Fruit fly (Drosophila melanogaster) ovary, adult (tissue): ENCODE measurements around the gene Gabat.

Experiments used
- CG17801 ChIP-seq: fragments of 200-800 bp; optimal IDR thresholded peaks from 2 replicates; lab custom pipeline; 2019; ENCODE audit warnings: missing biosample characterization, mild to moderate bottlenecking, missing genetic modification characterization, moderate library complexity; ENCODE audit not compliant: partially characterized antibody

Gabat gene

DNA sequence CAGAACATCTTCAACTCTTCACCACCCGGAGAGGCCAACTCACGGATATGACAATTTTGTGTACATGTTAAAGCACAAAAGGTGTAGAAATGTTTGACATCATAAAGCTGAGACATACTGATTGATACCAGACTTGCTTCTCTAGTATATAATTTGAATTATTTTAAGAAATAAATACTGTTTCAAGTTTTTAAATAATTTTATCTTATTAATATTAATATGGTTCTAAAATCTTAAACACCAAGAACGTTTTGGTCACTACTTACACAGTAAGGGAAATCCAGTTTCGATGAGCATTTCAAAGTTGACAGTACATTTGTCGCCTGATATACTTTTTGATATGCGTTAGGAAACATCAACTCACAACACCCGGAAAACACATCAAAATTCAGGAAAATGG is 14.7 kb downstream of the Gabat start, which contains the start of the genes hale and schuy:
TSS of gene hale (minus strand) at position 101 of the 400 bp plus-strand sequence.
TSS of gene schuy (plus strand) at position 326 of the 400 bp plus-strand sequence.
- no peak for TF ChIP-seq CG17801

DNA sequence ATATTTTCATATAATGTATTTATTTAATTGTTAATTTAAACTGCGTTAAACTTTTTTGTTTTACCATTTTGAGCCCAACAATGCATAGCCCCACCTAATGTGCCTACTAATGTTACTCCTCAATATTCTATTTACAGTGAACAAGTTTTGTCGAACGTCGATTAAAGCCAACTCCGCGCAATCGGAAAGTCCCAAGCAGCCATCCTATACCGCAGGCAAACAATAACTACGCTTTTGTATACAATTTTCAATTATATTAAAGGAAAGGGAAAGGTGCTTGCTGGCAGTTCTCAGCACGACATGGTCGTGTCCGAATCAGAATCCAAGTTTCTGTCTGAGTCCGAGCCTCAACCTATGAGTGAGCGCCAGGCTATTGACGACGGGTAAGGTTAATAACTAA is 19.1 kb downstream of the Gabat start, which contains the start of gene CG17732:
TSS of gene CG17732 (plus strand) at position 301 of the 400 bp plus-strand sequence.
- no peak for TF ChIP-seq CG17801

DNA sequence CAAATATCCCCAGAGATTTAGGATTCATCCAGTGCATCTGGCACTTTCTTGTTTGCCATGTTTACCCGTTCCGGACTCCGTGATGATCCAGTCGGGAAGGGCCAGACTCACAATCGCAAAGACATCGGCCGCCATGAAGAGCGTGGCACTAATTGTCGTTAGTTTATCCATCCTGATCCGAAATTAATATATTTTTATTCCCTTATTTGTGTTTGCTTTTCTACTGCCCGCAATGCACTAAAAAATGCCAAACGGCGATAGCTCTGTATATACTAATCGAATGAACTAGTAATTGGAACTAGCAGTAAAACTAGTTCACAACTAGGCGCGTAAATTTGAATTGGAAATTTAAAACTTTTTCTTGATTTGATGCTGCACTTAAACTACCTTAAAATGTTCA is 20.9 kb downstream of the Gabat start, which contains the start of gene CG14182:
TSS of gene CG14182 (minus strand) at position 221 of the 400 bp plus-strand sequence.
- peak; percentile 2 for TF ChIP-seq CG17801

DNA sequence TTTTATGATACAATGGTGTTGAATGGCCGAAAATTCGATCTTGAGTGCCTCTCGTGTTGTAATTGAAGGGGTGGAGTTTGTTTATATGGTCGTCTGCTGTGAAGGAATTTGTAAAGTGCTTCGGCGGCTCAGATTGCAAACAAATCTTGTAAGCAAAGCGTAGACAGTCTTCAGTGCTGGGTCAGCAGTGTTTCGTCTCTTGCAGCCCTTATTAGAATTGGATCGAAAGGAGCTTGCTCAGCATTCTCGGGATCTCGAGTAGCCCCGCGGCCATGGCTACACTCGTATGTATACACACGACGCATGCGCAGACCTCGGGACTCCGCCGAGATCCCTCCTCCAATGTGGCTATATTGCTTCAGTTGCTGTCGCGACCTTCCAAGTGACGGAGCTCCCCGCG is 22.4 kb downstream of the Gabat start:
- no peak for TF ChIP-seq CG17801

DNA sequence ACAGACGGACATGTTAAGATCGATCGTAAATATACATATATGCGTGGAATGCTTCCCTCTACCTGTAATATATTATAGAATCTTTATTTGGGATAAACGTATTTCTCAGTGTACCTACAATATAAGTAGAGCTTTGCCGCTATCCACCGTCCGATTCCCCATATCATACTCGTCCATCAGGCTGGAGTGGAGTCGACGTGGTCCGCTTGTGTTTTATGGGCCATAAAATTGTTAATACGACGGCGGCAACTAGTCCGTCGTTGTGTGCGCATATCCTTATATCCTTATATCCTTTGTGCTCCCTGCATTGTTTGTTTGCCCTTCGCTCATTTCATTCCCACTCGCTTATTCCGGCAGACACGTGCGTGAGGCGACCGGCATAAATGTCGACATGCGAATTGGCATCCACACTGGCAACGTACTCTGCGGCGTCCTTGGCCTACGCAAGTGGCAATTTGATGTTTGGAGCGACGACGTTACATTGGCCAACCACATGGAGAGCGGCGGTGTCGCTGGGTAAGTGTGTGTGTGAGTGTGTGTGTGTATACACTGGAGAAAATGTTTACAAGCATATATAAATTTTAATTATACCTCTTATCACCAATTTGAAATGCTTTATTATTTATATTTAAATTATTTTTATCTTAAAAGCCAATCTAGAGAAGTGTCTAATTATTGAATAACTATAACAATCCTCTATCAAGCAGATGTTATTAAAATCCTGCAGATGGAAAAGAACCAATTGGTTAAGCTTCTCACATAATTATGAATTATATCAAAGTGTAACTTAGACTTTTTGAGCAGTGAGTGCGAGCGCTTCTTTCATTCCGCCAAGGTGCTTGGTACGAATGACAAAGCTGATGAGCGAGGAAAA is 31.5 kb downstream of the Gabat start:
- TF ChIP-seq CG17801: no peak

DNA sequence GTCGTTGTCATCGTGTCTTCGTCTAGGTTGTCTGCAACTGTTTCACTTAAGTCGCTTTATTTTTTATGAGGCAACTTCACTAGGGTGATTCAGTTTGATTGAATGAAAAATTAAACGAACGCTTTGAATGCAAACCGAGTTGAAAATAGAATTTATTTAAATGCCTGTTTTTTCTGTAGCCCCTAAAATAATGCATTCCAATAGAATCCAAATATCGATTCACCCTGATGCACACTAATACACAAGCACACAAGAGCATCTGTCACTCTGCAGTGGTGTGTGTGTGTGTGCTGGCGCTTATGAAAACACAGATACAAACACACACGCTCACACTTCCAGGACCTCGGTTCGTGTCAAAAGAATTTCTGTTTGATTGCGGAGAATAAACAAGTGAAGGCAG is 38.7 kb downstream of the Gabat start:
- no peak for TF ChIP-seq CG17801

DNA sequence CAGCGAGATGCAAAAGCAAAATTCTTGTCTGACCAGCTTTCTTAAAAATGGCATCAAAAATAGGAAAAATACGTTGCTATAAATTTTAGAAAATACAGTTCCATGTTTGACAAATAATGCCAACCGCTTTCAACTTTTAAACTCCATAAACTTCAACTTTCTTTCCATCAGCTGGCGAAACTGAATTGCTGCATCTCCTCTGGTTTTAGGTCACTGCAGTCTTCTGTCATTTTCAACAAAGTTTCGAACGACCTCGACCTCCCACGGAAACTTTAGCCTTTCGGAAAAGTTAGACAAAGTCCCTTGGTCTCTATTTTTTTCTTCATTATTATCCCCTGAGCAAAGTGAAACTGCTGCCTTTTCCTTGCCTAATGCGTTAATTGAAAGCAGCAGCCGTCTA is 44.8 kb downstream of the Gabat start, which contains the start of gene CG42263:
TSS of gene CG42263 (minus strand) at position 101 of the 400 bp plus-strand sequence.
- no peak for TF ChIP-seq CG17801

DNA sequence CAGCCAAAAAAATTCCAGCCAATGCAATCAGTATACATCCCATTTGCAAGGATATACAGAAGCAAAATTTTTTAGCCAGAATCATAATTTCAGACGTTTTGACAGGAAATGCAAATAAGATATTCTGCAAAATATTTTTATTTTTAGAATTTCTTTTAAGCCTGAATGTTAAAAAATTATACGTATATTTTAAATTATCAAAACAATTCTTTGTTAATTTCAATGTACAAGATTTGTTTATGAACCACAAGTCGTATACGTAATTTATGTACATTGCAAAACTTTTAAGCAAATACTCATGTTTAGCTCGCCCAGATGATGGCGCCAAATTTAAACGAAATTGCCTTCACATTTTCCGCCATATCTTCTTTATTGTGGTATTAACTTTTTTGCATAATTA is 46.1 kb downstream of the Gabat start, which contains the start of gene CG42654:
TSS of gene CG42654 (minus strand) at position 101 of the 400 bp plus-strand sequence.
- TF ChIP-seq CG17801: no peak

DNA sequence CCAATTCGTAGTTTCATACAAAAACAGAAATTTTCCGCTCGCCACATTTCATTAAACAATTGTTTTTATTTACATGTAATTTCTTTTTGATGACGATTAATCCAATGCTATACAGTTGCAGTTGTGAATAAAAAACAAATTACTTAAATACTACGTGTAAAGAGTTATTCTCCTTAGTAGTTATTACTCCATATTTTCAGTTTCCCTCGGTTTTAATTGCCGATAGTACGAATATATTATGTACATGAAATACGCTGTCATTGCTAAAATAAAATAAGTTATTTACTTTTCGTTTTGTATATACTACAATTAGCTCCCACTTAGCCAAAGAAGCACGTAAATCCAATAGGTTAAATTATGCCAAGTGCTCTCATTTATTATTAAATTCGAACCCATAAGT is 46.9 kb downstream of the Gabat start, which contains the start of gene CG42655:
TSS of gene CG42655 (minus strand) at position 101 of the 400 bp plus-strand sequence.
- TF ChIP-seq CG17801: no peak

DNA sequence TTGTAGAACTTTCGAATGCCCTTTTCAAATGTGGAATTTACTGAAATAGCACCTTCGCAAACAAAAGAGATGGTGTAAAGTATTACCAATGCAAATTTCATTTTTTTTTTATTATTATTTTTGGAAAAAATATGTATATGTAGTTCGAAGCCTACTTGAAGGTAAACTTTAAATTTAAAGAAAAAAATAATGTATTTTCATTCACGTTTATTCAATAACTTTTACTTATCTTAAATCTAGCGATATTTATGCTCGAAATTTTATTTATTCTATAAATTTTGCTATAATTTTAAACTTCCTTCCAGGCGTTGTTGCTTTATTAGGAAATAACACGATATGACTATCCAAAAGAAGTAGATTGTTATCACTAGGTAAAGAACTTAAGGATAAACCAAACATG is 47.8 kb downstream of the Gabat start, which contains the start of gene CG33710:
TSS of gene CG33710 (minus strand) at position 101 of the 400 bp plus-strand sequence.
- TF ChIP-seq CG17801: no peak

DNA sequence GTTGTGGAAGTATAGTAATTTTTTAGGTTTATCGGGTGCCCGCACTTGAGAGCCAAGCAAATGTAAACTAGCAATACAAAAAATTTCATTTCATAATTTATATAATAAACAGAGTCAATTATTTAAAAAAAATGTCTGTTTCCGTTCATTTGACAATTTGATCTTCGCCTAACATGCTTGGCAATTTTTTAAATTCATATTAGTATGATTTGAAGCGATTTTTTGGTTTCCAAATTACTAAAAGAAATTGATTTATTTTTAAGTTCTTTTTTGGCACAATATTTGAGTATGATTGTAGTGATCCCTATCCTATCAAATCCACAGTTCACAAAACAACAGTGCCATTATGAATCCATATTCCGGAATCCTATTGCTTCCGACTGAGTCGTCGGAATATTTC is 48.6 kb downstream of the Gabat start, which contains the start of gene CG34258:
TSS of gene CG34258 (minus strand) at position 101 of the 400 bp plus-strand sequence.
- no peak for TF ChIP-seq CG17801

DNA sequence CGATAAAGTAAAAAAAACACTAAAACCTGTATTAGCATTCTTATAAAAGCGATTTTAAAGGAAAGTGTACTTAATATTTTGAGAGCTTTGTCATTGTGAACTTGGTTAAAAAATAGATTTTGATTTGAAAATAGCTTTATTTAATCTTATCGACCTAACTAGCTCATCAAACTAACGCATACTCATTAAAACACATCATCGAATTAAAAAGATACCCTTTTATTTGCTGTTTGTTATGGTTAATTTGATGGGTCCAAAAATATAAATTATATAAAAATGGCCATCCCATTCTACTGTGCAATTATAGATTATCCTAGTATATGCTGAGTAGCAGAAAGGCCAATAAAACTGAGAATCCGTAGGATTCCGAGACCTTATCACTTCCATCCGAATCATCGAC is 49.5 kb downstream of the Gabat start, which contains the start of gene CG32219:
TSS of gene CG32219 (minus strand) at position 101 of the 400 bp plus-strand sequence.
- no peak for TF ChIP-seq CG17801
